Fruit fly (Drosophila melanogaster) whole organism, embryonic: ENCODE measurements around the gene CG5381.
A peak's percentile ranks its signal among the peaks of the same experiment; 100 is the strongest.

ENCODE experiments used
- Atf3 ChIP-seq: fragments of 200-800 bp; sonication (Bioruptor generic); optimal IDR thresholded peaks from 3 replicates; lab custom pipeline; 2016; ENCODE audit warnings: missing biosample characterization, missing genetic modification characterization
- Atf6 ChIP-seq: fragments of 200-800 bp; sonication (Bioruptor generic); IDR thresholded peaks from 2 replicates; pipeline ENCODE4 v1.3.6; 2022; ENCODE audit warnings: missing biosample characterization, missing genetic modification characterization
- CG10209 ChIP-seq: fragments of 200-800 bp; sonication (Bioruptor generic); optimal IDR thresholded peaks from 3 replicates; lab custom pipeline; 2017; ENCODE audit warnings: missing biosample characterization, mild to moderate bottlenecking, missing genetic modification characterization, missing genetic modification reagents
- CG12219 ChIP-seq: fragments of 200-800 bp; sonication (Bioruptor generic); optimal IDR thresholded peaks from 3 replicates; lab custom pipeline; 2018; ENCODE audit warnings: missing biosample characterization, mild to moderate bottlenecking, missing genetic modification characterization
- CG12744 ChIP-seq: fragments of 200-800 bp; sonication (Bioruptor generic); optimal IDR thresholded peaks from 2 replicates; lab custom pipeline; 2016; ENCODE audit warnings: missing biosample characterization, missing genetic modification characterization
- CG13123 ChIP-seq: fragments of 200-800 bp; sonication (Bioruptor generic); optimal IDR thresholded peaks from 2 replicates; lab custom pipeline; 2016; ENCODE audit warnings: missing biosample characterization, missing genetic modification characterization
- CG13624 ChIP-seq: fragments of 200-800 bp; sonication (Bioruptor generic); optimal IDR thresholded peaks from 2 replicates; lab custom pipeline; 2016; ENCODE audit warnings: missing biosample characterization, missing genetic modification characterization
- CG14014 ChIP-seq: fragments of 200-800 bp; sonication (Bioruptor generic); IDR thresholded peaks from 2 replicates; pipeline ENCODE4 v1.3.6; 2022; ENCODE audit warnings: missing biosample characterization, missing genetic modification characterization
- CG14050 ChIP-seq: fragments of 200-800 bp; sonication (Bioruptor generic); IDR thresholded peaks from 3 replicates; pipeline ENCODE4 v1.3.6; 2022; ENCODE audit warnings: missing biosample characterization, missing genetic modification characterization
- CG15514 ChIP-seq: fragments of 200-800 bp; sonication (Bioruptor generic); optimal IDR thresholded peaks from 3 replicates; lab custom pipeline; 2017; ENCODE audit warnings: missing biosample characterization, missing genetic modification characterization, mild to moderate bottlenecking, moderate library complexity, missing genetic modification reagents
- CG15601 ChIP-seq: fragments of 200-800 bp; sonication (Bioruptor generic); optimal IDR thresholded peaks from 3 replicates; lab custom pipeline; 2019; ENCODE audit warnings: missing biosample characterization, mild to moderate bottlenecking, missing genetic modification characterization, moderate library complexity
- CG15696 ChIP-seq: fragments of 200-800 bp; sonication (Bioruptor generic); optimal IDR thresholded peaks from 2 replicates; lab custom pipeline; 2019; ENCODE audit warnings: missing biosample characterization, mild to moderate bottlenecking, missing genetic modification characterization, moderate library complexity
- CG17912 ChIP-seq: fragments of 200-800 bp; sonication (Bioruptor generic); optimal IDR thresholded peaks from 2 replicates; lab custom pipeline; 2018; ENCODE audit warnings: missing biosample characterization, mild to moderate bottlenecking, missing genetic modification characterization
- CG1792 ChIP-seq: fragments of 200-800 bp; sonication (Bioruptor generic); optimal IDR thresholded peaks from 2 replicates; lab custom pipeline; 2016; ENCODE audit warnings: missing biosample characterization, missing genetic modification characterization
- CG18599 ChIP-seq: fragments of 200-800 bp; sonication (Bioruptor generic); optimal IDR thresholded peaks from 3 replicates; lab custom pipeline; 2017; ENCODE audit warnings: missing biosample characterization, missing genetic modification characterization, mild to moderate bottlenecking, moderate library complexity, missing genetic modification reagents
- CG2202 ChIP-seq: fragments of 200-800 bp; sonication (Bioruptor generic); optimal IDR thresholded peaks from 2 replicates; lab custom pipeline; 2018; ENCODE audit warnings: missing biosample characterization, mild to moderate bottlenecking, missing genetic modification characterization
- CG32767 ChIP-seq: fragments of 200-800 bp; sonication (Bioruptor generic); IDR thresholded peaks from 2 replicates; pipeline ENCODE4 v1.3.6; 2022; ENCODE audit warnings: missing biosample characterization, missing genetic modification characterization
- CG32772 ChIP-seq: fragments of 200-800 bp; sonication (Bioruptor generic); IDR thresholded peaks from 2 replicates; pipeline ENCODE4 v1.3.6; 2022; ENCODE audit warnings: missing biosample characterization, missing genetic modification characterization
- CG34376 ChIP-seq: fragments of 200-800 bp; sonication (Bioruptor generic); optimal IDR thresholded peaks from 2 replicates; lab custom pipeline; 2018; ENCODE audit warnings: missing biosample characterization, mild to moderate bottlenecking, missing genetic modification characterization
- CG3847 ChIP-seq: fragments of 200-800 bp; sonication (Bioruptor generic); IDR thresholded peaks from 2 replicates; pipeline ENCODE4 v1.3.6; 2022; ENCODE audit warnings: missing biosample characterization, missing genetic modification characterization
- CG4360 ChIP-seq: fragments of 200-800 bp; sonication (Bioruptor generic); IDR thresholded peaks from 2 replicates; pipeline ENCODE4 v1.3.6; 2022; ENCODE audit warnings: missing biosample characterization, missing genetic modification characterization
- CG4820 ChIP-seq: fragments of 200-800 bp; sonication (Bioruptor generic); optimal IDR thresholded peaks from 3 replicates; lab custom pipeline; 2016; ENCODE audit warnings: missing biosample characterization, missing genetic modification characterization
- CG6765 ChIP-seq: fragments of 200-800 bp; sonication (Bioruptor generic); optimal IDR thresholded peaks from 3 replicates; lab custom pipeline; 2017; ENCODE audit warnings: missing biosample characterization, mild to moderate bottlenecking, missing genetic modification characterization
- CG6854 ChIP-seq: fragments of 200-800 bp; sonication (Bioruptor generic); optimal IDR thresholded peaks from 3 replicates; lab custom pipeline; 2017; ENCODE audit warnings: missing biosample characterization, mild to moderate bottlenecking, missing genetic modification characterization
- CG7786 ChIP-seq: fragments of 200-800 bp; sonication (Bioruptor generic); optimal IDR thresholded peaks from 2 replicates; lab custom pipeline; 2016; ENCODE audit warnings: missing biosample characterization, missing genetic modification characterization
- CG8765 ChIP-seq: fragments of 200-800 bp; sonication (Bioruptor generic); IDR thresholded peaks from 2 replicates; pipeline ENCODE4 v1.3.6; 2022; ENCODE audit warnings: missing biosample characterization, missing genetic modification characterization
- CG9215 ChIP-seq: fragments of 200-800 bp; sonication (Bioruptor generic); IDR thresholded peaks from 2 replicates; pipeline ENCODE4 v1.3.6; 2022; ENCODE audit warnings: missing biosample characterization, missing genetic modification characterization
- Doc3 ChIP-seq: fragments of 200-800 bp; sonication (Bioruptor generic); IDR thresholded peaks from 3 replicates; pipeline ENCODE4 v1.3.6; 2022; ENCODE audit warnings: missing biosample characterization, missing genetic modification characterization; ENCODE audit not compliant: partially characterized antibody
- Drgx ChIP-seq: fragments of 200-800 bp; sonication (Bioruptor generic); IDR thresholded peaks from 2 replicates; pipeline ENCODE4 v1.3.6; 2022; ENCODE audit warnings: missing biosample characterization, missing genetic modification characterization
- Elba2 ChIP-seq: fragments of 200-800 bp; sonication (Bioruptor generic); optimal IDR thresholded peaks from 3 replicates; lab custom pipeline; 2016; ENCODE audit warnings: missing biosample characterization, missing genetic modification characterization
- MTF-1 ChIP-seq: fragments of 200-800 bp; sonication (Bioruptor generic); optimal IDR thresholded peaks from 2 replicates; lab custom pipeline; 2018; ENCODE audit warnings: missing biosample characterization, mild to moderate bottlenecking, missing genetic modification characterization, borderline replicate concordance
- NfI ChIP-seq: fragments of 200-800 bp; sonication (Bioruptor generic); optimal IDR thresholded peaks from 3 replicates; lab custom pipeline; 2018; ENCODE audit warnings: missing biosample characterization, mild to moderate bottlenecking, missing genetic modification characterization, moderate library complexity
- Oaz ChIP-seq: fragments of 200-800 bp; sonication (Bioruptor generic); IDR thresholded peaks from 2 replicates; pipeline ENCODE4 v1.3.6; 2022; ENCODE audit warnings: missing biosample characterization, missing genetic modification characterization
- ara ChIP-seq: fragments of 200-800 bp; sonication (Bioruptor generic); IDR thresholded peaks from 2 replicates; pipeline ENCODE4 v1.3.6; 2022; ENCODE audit warnings: missing biosample characterization, missing genetic modification characterization
- ase ChIP-seq: fragments of 200-800 bp; sonication (Bioruptor generic); IDR thresholded peaks from 3 replicates; pipeline ENCODE4 v1.3.6; 2022; ENCODE audit warnings: missing biosample characterization, missing genetic modification characterization
- ato ChIP-seq: fragments of 200-800 bp; sonication (Bioruptor generic); IDR thresholded peaks from 2 replicates; pipeline ENCODE4 v1.3.6; 2022; ENCODE audit warnings: missing biosample characterization, missing genetic modification characterization; ENCODE audit not compliant: partially characterized antibody
- br ChIP-seq: fragments of >200 bp; optimal IDR thresholded peaks from 2 replicates; lab custom pipeline; 2017
- chif ChIP-seq, 2 experiments: fragments of 200-800 bp; sonication (Bioruptor generic); optimal IDR thresholded peaks; 3 replicates each; lab custom pipeline; 2016; ENCODE audit warnings: missing biosample characterization in 2 of 2, missing genetic modification characterization in 2 of 2
- chn ChIP-seq: fragments of 200-800 bp; sonication (Bioruptor generic); optimal IDR thresholded peaks from 2 replicates; lab custom pipeline; 2016; ENCODE audit warnings: missing biosample characterization, missing genetic modification characterization
- crc ChIP-seq: fragments of 200-800 bp; sonication (Bioruptor generic); optimal IDR thresholded peaks from 2 replicates; lab custom pipeline; 2016; ENCODE audit warnings: missing biosample characterization, missing genetic modification characterization
- eyg ChIP-seq: fragments of 200-800 bp; sonication (Bioruptor generic); optimal IDR thresholded peaks from 3 replicates; lab custom pipeline; 2016; ENCODE audit warnings: missing biosample characterization, missing genetic modification characterization
- fru ChIP-seq: fragments of >200 bp; optimal IDR thresholded peaks from 2 replicates; lab custom pipeline; 2017
- gce ChIP-seq: fragments of 200-800 bp; sonication (Bioruptor generic); IDR thresholded peaks from 3 replicates; pipeline ENCODE4 v1.3.6; 2022; ENCODE audit warnings: missing biosample characterization, missing genetic modification characterization
- gcm2 ChIP-seq: fragments of 200-800 bp; sonication (Bioruptor generic); optimal IDR thresholded peaks from 2 replicates; lab custom pipeline; 2016; ENCODE audit warnings: missing biosample characterization, missing genetic modification characterization
- grn ChIP-seq: fragments of 200-800 bp; sonication (Bioruptor generic); optimal IDR thresholded peaks from 3 replicates; lab custom pipeline; 2017; ENCODE audit warnings: missing biosample characterization, missing genetic modification characterization
- hth ChIP-seq: fragments of >200 bp; optimal IDR thresholded peaks from 2 replicates; lab custom pipeline; 2017; ENCODE audit warnings: inconsistent platforms
- klu ChIP-seq: fragments of 200-800 bp; sonication (Bioruptor generic); IDR thresholded peaks from 2 replicates; pipeline ENCODE4 v1.3.6; 2022; ENCODE audit warnings: missing biosample characterization, missing genetic modification characterization
- lmd ChIP-seq: fragments of 200-800 bp; sonication (Bioruptor generic); IDR thresholded peaks from 2 replicates; pipeline ENCODE4 v1.3.6; 2022; ENCODE audit warnings: missing biosample characterization, missing genetic modification characterization
- p53 ChIP-seq: fragments of 200-800 bp; sonication (Bioruptor generic); optimal IDR thresholded peaks from 2 replicates; lab custom pipeline; 2016; ENCODE audit warnings: missing biosample characterization, missing genetic modification characterization
- pfk ChIP-seq: fragments of 200-800 bp; sonication (Bioruptor generic); optimal IDR thresholded peaks from 2 replicates; lab custom pipeline; 2018; ENCODE audit warnings: missing biosample characterization, mild to moderate bottlenecking, missing genetic modification characterization, moderate library complexity
- pho ChIP-seq: fragments of 200-800 bp; sonication (Bioruptor generic); optimal IDR thresholded peaks from 2 replicates; lab custom pipeline; 2016; ENCODE audit warnings: missing biosample characterization, missing genetic modification characterization
- sd ChIP-seq: fragments of 200-800 bp; sonication (Bioruptor generic); optimal IDR thresholded peaks from 3 replicates; lab custom pipeline; 2018; ENCODE audit warnings: missing biosample characterization, mild to moderate bottlenecking, missing genetic modification characterization, moderate library complexity
- tin ChIP-seq: fragments of 200-800 bp; sonication (Bioruptor generic); optimal IDR thresholded peaks from 3 replicates; lab custom pipeline; 2016; ENCODE audit warnings: missing biosample characterization, missing genetic modification characterization

The CG5381 gene

DNA sequence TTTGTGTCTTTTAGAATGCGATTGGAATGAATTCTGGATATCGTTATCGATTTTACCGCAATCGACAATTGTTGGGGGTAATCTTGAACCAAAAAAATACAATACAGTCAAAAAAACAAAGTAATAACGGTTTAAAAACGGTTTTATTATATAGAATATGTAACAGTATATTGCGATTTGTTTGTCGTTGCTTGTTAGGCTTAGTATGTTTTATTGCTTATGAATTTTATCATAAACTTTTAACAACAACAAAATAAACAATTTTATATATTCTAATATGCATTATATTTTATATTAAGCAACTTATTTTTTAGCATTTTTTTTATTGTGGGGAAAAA lies 23.1 kb downstream of the CG5381 start, which contains the start of gene CYLD (continued):
- no peak for TF ChIP-seq gcm2 (GFP tag; lab: Kevin White, UChicago)
- TF ChIP-seq CG17912 (GFP tag; lab: Kevin White, UChicago), result no peak
- no peak for TF ChIP-seq CG3847 (GFP tag; lab: Robert Waterston, UW)
- no peak for TF ChIP-seq crc (GFP tag; lab: Kevin White, UChicago)
- no peak; the same call in 1 of the 2 replicates for TF ChIP-seq lmd
- peak; percentile 27 for TF ChIP-seq CG6854 (GFP tag; lab: Kevin White, UChicago)
- no peak for TF ChIP-seq Oaz
- TF ChIP-seq pfk (GFP tag; lab: Kevin White, UChicago), result no peak
- TF ChIP-seq CG14050, result peak; percentile 47; the same call in 1 of the 3 replicates
- no peak for TF ChIP-seq ato (GFP tag; lab: Robert Waterston, UW)
- no peak for TF ChIP-seq MTF-1 (GFP tag; lab: Kevin White, UChicago)
- no peak for TF ChIP-seq gce (GFP tag; lab: Robert Waterston, UW)
- TF ChIP-seq ara (GFP tag; lab: Robert Waterston, UW), result peak; percentile 55; the same call in 1 of the 2 replicates
- peak; percentile 52 for TF ChIP-seq CG10209 (GFP tag; lab: Kevin White, UChicago)
- TF ChIP-seq CG9215, result no peak
- peak; percentile 70 for TF ChIP-seq CG15601
- TF ChIP-seq CG12744 (GFP tag; lab: Kevin White, UChicago), result no peak
- peak; percentile 44 for TF ChIP-seq CG13624
- no peak for TF ChIP-seq grn (GFP tag; lab: Kevin White, UChicago)
- no peak; the same call in 2 of the 3 replicates for TF ChIP-seq ase (GFP tag; lab: Robert Waterston, UW)
- peak; percentile 60 for TF ChIP-seq CG4820 (GFP tag; lab: Kevin White, UChicago)
- peak; percentile 68 for TF ChIP-seq Drgx
- no peak for TF ChIP-seq CG7786
- TF ChIP-seq CG18599, result no peak
- no peak for TF ChIP-seq fru
- TF ChIP-seq Atf3, result no peak
- TF ChIP-seq pho (GFP tag; lab: Kevin White, UChicago), result peak; percentile 18
- peak; percentile 76; the same call in 1 of the 2 replicates for TF ChIP-seq CG14014 (GFP tag; lab: Robert Waterston, UW)
- TF ChIP-seq tin, result peak; percentile 54
- peak; percentile 49 for TF ChIP-seq CG15696
- TF ChIP-seq CG34376 (GFP tag; lab: Kevin White, UChicago), result peak; percentile 19
- TF ChIP-seq br (lab: Kevin White, UChicago), result no peak
- no peak for TF ChIP-seq CG32767 (GFP tag; lab: Robert Waterston, UW)
- TF ChIP-seq CG2202, result peak; percentile 46
- TF ChIP-seq CG6765, result peak; percentile 18
- no peak for TF ChIP-seq CG32772 (GFP tag; lab: Robert Waterston, UW)
- no peak for TF ChIP-seq eyg (GFP tag; lab: Kevin White, UChicago)
- peak; percentile 47 for TF ChIP-seq NfI (GFP tag; lab: Kevin White, UChicago)
- no peak for TF ChIP-seq klu
- TF ChIP-seq CG1792 (GFP tag; lab: Kevin White, UChicago), result no peak
- TF ChIP-seq hth (lab: Kevin White, UChicago), result no peak
- peak; percentile 67 for TF ChIP-seq CG13123
- TF ChIP-seq chn (GFP tag; lab: Kevin White, UChicago), result no peak
- TF ChIP-seq Atf6, result peak; percentile 81
- TF ChIP-seq CG8765, result no peak
- no peak for TF ChIP-seq CG4360
- TF ChIP-seq p53 (GFP tag; lab: Kevin White, UChicago), result no peak
- TF ChIP-seq Doc3 (GFP tag; lab: Robert Waterston, UW), result no peak
- peak in 1 of 2 experiments; percentile 8 for TF ChIP-seq chif (GFP tag; optimal IDR thresholded peaks at IDR 0.05; lab: Kevin White, UChicago)
- peak; percentile 65 for TF ChIP-seq sd (tag; lab: Kevin White, UChicago)
- peak; percentile 66 for TF ChIP-seq CG15514 (GFP tag; lab: Kevin White, UChicago)
- peak; percentile 47 for TF ChIP-seq CG12219 (GFP tag; lab: Kevin White, UChicago)
- TF ChIP-seq Elba2 (GFP tag; lab: Kevin White, UChicago), result no peak
